Worm (Caenorhabditis elegans) whole organism, L1 larva: Measurements from ENCODE around the gene ftn-1.

Source experiments
- F16B12.6 ChIP-seq: fragments of 150-350 bp; optimal IDR thresholded peaks from 2 replicates; lab custom pipeline; 2014; ENCODE audit warnings: missing biosample characterization, missing genetic modification characterization
- aly-2 ChIP-seq: fragments of 150-350 bp; optimal IDR thresholded peaks from 2 replicates; lab custom pipeline; 2014; ENCODE audit warnings: missing biosample characterization, missing genetic modification characterization
- ceh-88 ChIP-seq: fragments of 200-800 bp; sonication (Bioruptor generic); IDR thresholded peaks from 2 replicates; pipeline ENCODE4 v1.3.6; 2022; ENCODE audit warnings: missing genetic modification characterization, missing compliant biosample characterization
- dsc-1 ChIP-seq: sonication (generic microtip); optimal IDR thresholded peaks from 2 replicates; lab custom pipeline; 2016; ENCODE audit warnings: mild to moderate bottlenecking, missing genetic modification characterization, missing compliant biosample characterization
- efl-1 ChIP-seq, 4 experiments: fragments of 150-350 bp; optimal IDR thresholded peaks in 3 of 4; peaks in 1 of 4; 1 replicate in 1 of 4; 2 replicates in 3 of 4; lab custom pipeline; 2014; ENCODE audit warnings: missing biosample characterization in 2 of 4, missing genetic modification characterization in 2 of 4, missing genetic modification reagents in 2 of 4
- egl-27 ChIP-seq, 2 experiments: fragments of 150-350 bp in 1 of 2; sonication (generic microtip); optimal IDR thresholded peaks; 3 replicates each; lab custom pipeline; 2017 to 2018; ENCODE audit warnings: missing biosample characterization in 2 of 2, missing genetic modification characterization in 2 of 2, missing genetic modification reagents in 2 of 2
- elt-2 ChIP-seq: sonication (generic microtip); optimal IDR thresholded peaks from 2 replicates; lab custom pipeline; 2016; ENCODE audit warnings: missing genetic modification characterization, mild to moderate bottlenecking, inconsistent platforms, missing compliant biosample characterization, missing genetic modification reagents
- elt-3 ChIP-seq, 6 experiments: fragments of 150-350 bp in 1 of 6; sonication (generic microtip); optimal IDR thresholded peaks; 2 replicates each; lab custom pipeline; 2017 to 2018; ENCODE audit warnings: missing biosample characterization in 6 of 6, missing genetic modification characterization in 6 of 6, inconsistent platforms in 1 of 6
- fkh-10 ChIP-seq: sonication (generic microtip); optimal IDR thresholded peaks from 2 replicates; lab custom pipeline; 2017; ENCODE audit warnings: missing biosample characterization, missing genetic modification reagents, missing genetic modification characterization
- fkh-8 ChIP-seq: sonication (generic microtip); optimal IDR thresholded peaks from 2 replicates; lab custom pipeline; 2016; ENCODE audit warnings: mild to moderate bottlenecking, missing genetic modification characterization, missing compliant biosample characterization
- grh-1 ChIP-seq: fragments of 200-800 bp; sonication (Bioruptor generic); IDR thresholded peaks from 2 replicates; pipeline ENCODE4 v1.3.6; 2022; ENCODE audit warnings: missing genetic modification reagents, missing genetic modification characterization, missing compliant biosample characterization
- hpl-2 ChIP-seq: fragments of 150-350 bp; optimal IDR thresholded peaks from 2 replicates; lab custom pipeline; 2014; ENCODE audit warnings: missing biosample characterization, missing genetic modification reagents, missing genetic modification characterization
- jun-1 ChIP-seq: fragments of 150-350 bp; optimal IDR thresholded peaks from 2 replicates; lab custom pipeline; 2014; ENCODE audit warnings: missing biosample characterization, missing genetic modification reagents, missing genetic modification characterization
- lin-13 ChIP-seq: fragments of 150-350 bp; optimal IDR thresholded peaks from 2 replicates; lab custom pipeline; 2014; ENCODE audit warnings: missing biosample characterization, missing genetic modification reagents, missing genetic modification characterization
- lin-35 ChIP-seq, 2 experiments: fragments of 150-350 bp; optimal IDR thresholded peaks; 2 replicates each; lab custom pipeline; 2014; ENCODE audit warnings: missing biosample characterization in 2 of 2, missing genetic modification characterization in 2 of 2, missing genetic modification reagents in 2 of 2
- lin-39 ChIP-seq: fragments of 150-350 bp; optimal IDR thresholded peaks from 2 replicates; lab custom pipeline; 2014; ENCODE audit warnings: missing biosample characterization, missing genetic modification reagents, missing genetic modification characterization
- mdl-1 ChIP-seq, 2 experiments: fragments of 150-350 bp; optimal IDR thresholded peaks; 2 replicates each; lab custom pipeline; 2014 to 2017; ENCODE audit warnings: missing biosample characterization in 2 of 2, missing genetic modification characterization in 2 of 2, inconsistent platforms in 1 of 2
- mep-1 ChIP-seq: fragments of 150-350 bp; optimal IDR thresholded peaks from 2 replicates; lab custom pipeline; 2014; ENCODE audit warnings: missing biosample characterization, missing genetic modification characterization
- nhr-12 ChIP-seq: sonication (generic microtip); optimal IDR thresholded peaks from 2 replicates; lab custom pipeline; 2017; ENCODE audit warnings: missing biosample characterization, missing genetic modification characterization
- nhr-19 ChIP-seq: fragments of 200-800 bp; sonication (Bioruptor generic); conservative IDR thresholded peaks from 2 replicates; pipeline ENCODE4 v1.3.6; 2022; ENCODE audit warnings: missing genetic modification characterization, missing compliant biosample characterization
- nhr-47 ChIP-seq: sonication (generic microtip); optimal IDR thresholded peaks from 2 replicates; lab custom pipeline; 2016; ENCODE audit warnings: mild to moderate bottlenecking, missing genetic modification characterization, moderate library complexity, missing compliant biosample characterization
- nhr-71 ChIP-seq: sonication (generic microtip); optimal IDR thresholded peaks from 2 replicates; lab custom pipeline; 2016; ENCODE audit warnings: mild to moderate bottlenecking, missing genetic modification characterization, moderate library complexity, missing compliant biosample characterization
- nhr-76 ChIP-seq: sonication (generic microtip); optimal IDR thresholded peaks from 2 replicates; lab custom pipeline; 2017; ENCODE audit warnings: missing biosample characterization, missing genetic modification characterization
- nhr-90 ChIP-seq: sonication (generic microtip); optimal IDR thresholded peaks from 2 replicates; lab custom pipeline; 2016; ENCODE audit warnings: mild to moderate bottlenecking, missing genetic modification characterization, missing compliant biosample characterization; ENCODE audit not compliant: poor library complexity
- pag-3 ChIP-seq: sonication (generic microtip); optimal IDR thresholded peaks from 2 replicates; lab custom pipeline; 2017; ENCODE audit warnings: missing genetic modification characterization, mild to moderate bottlenecking, missing compliant biosample characterization, antibody characterized with exemption, borderline replicate concordance; ENCODE audit not compliant: insufficient read depth
- rnt-1 ChIP-seq: sonication (generic microtip); optimal IDR thresholded peaks from 2 replicates; lab custom pipeline; 2016; ENCODE audit warnings: mild to moderate bottlenecking, missing genetic modification characterization, moderate library complexity, missing compliant biosample characterization
- snpc-4 ChIP-seq: fragments of 150-350 bp; optimal IDR thresholded peaks from 2 replicates; lab custom pipeline; 2014; ENCODE audit warnings: missing biosample characterization, missing genetic modification characterization
- sptf-1 ChIP-seq: fragments of 150-350 bp; optimal IDR thresholded peaks from 2 replicates; lab custom pipeline; 2014; ENCODE audit warnings: missing biosample characterization, missing genetic modification characterization
- sup-37 ChIP-seq: fragments of 200-800 bp; sonication (Bioruptor generic); optimal IDR thresholded peaks from 2 replicates; lab custom pipeline; 2018; ENCODE audit warnings: mild to moderate bottlenecking, missing genetic modification characterization, missing compliant biosample characterization
- swsn-7 ChIP-seq: sonication (generic microtip); optimal IDR thresholded peaks from 2 replicates; lab custom pipeline; 2016; ENCODE audit warnings: missing genetic modification characterization, missing compliant biosample characterization
- tlp-1 ChIP-seq: fragments of 150-350 bp; optimal IDR thresholded peaks from 2 replicates; lab custom pipeline; 2014; ENCODE audit warnings: missing biosample characterization, missing genetic modification characterization
- unc-130 ChIP-seq: fragments of 150-350 bp; optimal IDR thresholded peaks from 2 replicates; lab custom pipeline; 2017; ENCODE audit warnings: missing biosample characterization, missing genetic modification characterization, inconsistent platforms
- unc-98 ChIP-seq: fragments of 200-800 bp; sonication (Bioruptor generic); IDR thresholded peaks from 2 replicates; pipeline ENCODE4 v1.3.6; 2022; ENCODE audit warnings: missing genetic modification characterization, missing compliant biosample characterization
- xbp-1 ChIP-seq: sonication (generic microtip); optimal IDR thresholded peaks from 2 replicates; lab custom pipeline; 2016; ENCODE audit warnings: missing genetic modification characterization, missing compliant biosample characterization
- zag-1 ChIP-seq: fragments of 150-350 bp; optimal IDR thresholded peaks from 2 replicates; lab custom pipeline; 2014; ENCODE audit warnings: missing biosample characterization, missing genetic modification characterization
- ztf-4 ChIP-seq: fragments of 150-350 bp; optimal IDR thresholded peaks from 2 replicates; lab custom pipeline; 2014; ENCODE audit warnings: missing biosample characterization, missing genetic modification characterization

Gene ftn-1

DNA sequence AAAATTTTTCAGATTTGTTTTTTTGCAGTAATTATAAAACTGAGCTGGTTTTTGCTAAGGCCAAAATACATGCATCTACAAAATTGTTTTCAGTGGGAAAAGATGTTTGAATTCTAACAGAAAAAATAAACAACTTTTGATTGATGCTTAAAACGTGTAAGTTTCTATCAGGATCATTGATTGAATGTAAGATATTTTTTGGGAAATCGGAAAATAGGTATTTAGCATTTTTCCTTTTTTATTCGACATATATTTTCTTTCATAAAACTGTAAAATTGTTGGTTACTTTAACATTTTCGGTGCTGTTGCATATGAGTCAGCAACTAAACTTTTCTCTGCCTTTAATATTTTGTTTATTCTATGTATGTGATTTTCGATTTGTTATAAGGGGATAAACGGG, 22.9 kb downstream of the ftn-1 start, which contains the start of gene C54F6.20:
Gene C54F6.20, plus strand, starts transcription at position 301 of the 400 bp plus-strand sequence.
- TF ChIP-seq pag-3 (tag; lab: Kevin White, UChicago), result no peak
- TF ChIP-seq elt-3 (tag; optimal IDR thresholded peaks at IDR 0.05; lab: Kevin White, UChicago), result no peak
- no peak for TF ChIP-seq efl-1 (optimal IDR thresholded peaks at IDR 0.05; lab: Kevin White, UChicago)
- peak in 1 of 2 experiments; percentile 54 for TF ChIP-seq efl-1 (GFP tag; optimal IDR thresholded peaks at IDR 0.05 in 1 of 2; lab: Kevin White, UChicago)
- no peak for TF ChIP-seq swsn-7 (tag; lab: Kevin White, UChicago)
- no peak for TF ChIP-seq tlp-1 (tag; lab: Kevin White, UChicago)
- no peak for TF ChIP-seq unc-130 (tag; lab: Kevin White, UChicago)
- TF ChIP-seq grh-1 (GFP tag; lab: Robert Waterston, UW), result no peak
- no peak for TF ChIP-seq xbp-1 (tag; lab: Kevin White, UChicago)
- TF ChIP-seq, all 84 proteins: peak for 1

DNA sequence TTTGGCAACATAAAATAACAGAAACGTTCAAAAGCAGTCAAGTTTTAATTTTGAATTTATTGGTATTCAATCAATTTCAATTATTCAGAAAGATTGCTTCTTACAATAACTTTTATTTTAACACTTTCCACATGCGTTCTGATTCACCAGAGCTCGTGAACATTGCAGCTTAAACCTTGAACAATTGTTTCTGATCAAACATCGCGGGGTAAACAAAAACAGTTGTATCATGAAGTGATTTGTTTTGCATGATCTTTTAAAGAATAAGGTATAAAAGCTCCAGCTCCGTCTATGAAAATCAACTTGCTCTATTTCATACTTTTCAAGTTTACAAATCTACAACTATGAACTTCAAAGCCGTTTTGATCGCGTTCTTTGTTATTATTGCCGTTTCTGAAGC, 24.0 kb downstream of the ftn-1 start, which contains the start of gene C54F6.6:
Gene C54F6.6, plus strand, starts transcription at position 301 of the 400 bp plus-strand sequence.
- no peak for TF ChIP-seq egl-27 (tag; optimal IDR thresholded peaks at IDR 0.05; lab: Kevin White, UChicago)

DNA sequence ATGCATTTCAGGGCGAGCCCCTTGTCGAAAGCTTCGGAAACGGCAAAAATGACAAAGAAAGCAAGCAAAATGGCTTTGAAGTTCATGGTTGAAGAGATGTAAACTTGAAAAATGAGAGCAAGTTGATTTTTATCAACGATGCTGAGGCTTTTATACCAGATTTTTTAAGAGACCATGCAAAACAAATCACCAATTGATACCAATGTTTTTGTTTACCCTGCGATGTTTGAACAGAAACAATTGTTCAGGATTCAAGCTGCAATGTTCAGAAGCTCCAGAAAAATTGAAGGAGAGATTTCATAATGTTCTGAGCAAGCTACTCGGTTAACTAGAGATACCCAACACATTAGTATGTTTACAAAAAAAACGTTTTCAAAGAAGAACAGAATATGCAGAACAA, 25.1 kb downstream of the ftn-1 start, which contains the start of gene C54F6.15:
Gene C54F6.15, minus strand, starts transcription at position 101 of the 400 bp plus-strand sequence.
- TF ChIP-seq ztf-4 (tag; lab: Kevin White, UChicago) (no peak), aly-2 (tag; lab: Kevin White, UChicago) (no peak), rnt-1 (tag; lab: Kevin White, UChicago) (no peak)

ce11 chrV:7521304-7521703, 26.1 kb downstream of the ftn-1 start:
- TF ChIP-seq nhr-90 (no peak), elt-2 (peak; percentile 75)

DNA sequence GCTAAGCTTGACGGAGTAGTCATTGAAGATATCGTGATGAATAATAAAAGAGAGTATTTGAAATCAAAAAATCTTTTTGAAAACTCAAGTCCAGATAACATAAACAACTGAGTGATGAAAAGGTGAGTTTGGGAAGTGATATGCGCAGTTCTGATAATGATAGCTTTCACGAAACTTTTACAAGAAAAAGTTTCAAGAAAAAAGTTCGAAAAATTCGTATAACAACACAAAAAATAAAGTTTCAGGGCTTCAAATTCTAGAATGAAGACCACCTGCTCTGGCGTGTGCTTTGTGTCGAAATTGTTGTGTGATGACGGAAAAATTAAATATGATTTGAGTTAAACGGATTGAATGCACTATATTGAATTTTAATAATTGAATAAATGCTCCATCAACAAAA, 27.3 kb downstream of the ftn-1 start, which contains the start of gene srb-19:
Gene srb-19, minus strand, starts transcription at position 101 of the 400 bp plus-strand sequence.
- TF ChIP-seq sptf-1 (tag; lab: Kevin White, UChicago), result no peak
- no peak for TF ChIP-seq mep-1 (tag; lab: Kevin White, UChicago)
- TF ChIP-seq hpl-2 (GFP tag; lab: Kevin White, UChicago), result no peak
- TF ChIP-seq nhr-71 (tag; lab: Kevin White, UChicago), result peak; percentile 26
- peak; percentile 1 for TF ChIP-seq fkh-8
- no peak for TF ChIP-seq grh-1 (GFP tag; lab: Robert Waterston, UW)
- TF ChIP-seq lin-39 (tag; lab: Kevin White, UChicago), result no peak
- no peak for TF ChIP-seq jun-1

ce11 chrV:7514939-7515338, 32.4 kb downstream of the ftn-1 start, which contains the start of gene srb-18:
Gene srb-18 (plus strand): TSS chrV:7515239.
- TF ChIP-seq nhr-90 (no peak), mdl-1 (tag; optimal IDR thresholded peaks at IDR 0.05; lab: Kevin White, UChicago) (no peak), dsc-1 (tag; lab: Kevin White, UChicago) (no peak), fkh-10 (no peak), zag-1 (tag; lab: Kevin White, UChicago) (no peak), unc-98 (no peak), nhr-76 (no peak), rnt-1 (tag; lab: Kevin White, UChicago) (no peak), F16B12.6 (no peak), snpc-4 (tag; lab: Kevin White, UChicago) (no peak), nhr-19 (GFP tag; lab: Robert Waterston, UW) (no peak), sup-37 (no peak), nhr-12 (tag; lab: Kevin White, UChicago) (no peak), lin-13 (GFP tag; lab: Kevin White, UChicago) (no peak), lin-35 (GFP tag; optimal IDR thresholded peaks at IDR 0.05; lab: Kevin White, UChicago) (no peak), nhr-47 (tag; lab: Kevin White, UChicago) (no peak), ceh-88 (no peak), swsn-7 (tag; lab: Kevin White, UChicago) (no peak)
